Worm (Caenorhabditis elegans): ENCODE results near the gene T05G5.1.

T05G5.1 gene

ce11 chrIII:9701798-9702197 is 41.3 kb downstream of the T05G5.1 start:
- 0 out of 2 replicates have a peak, but pooled peaks have one; percentile 11 for TF ChIP-seq lin-26 (GFP tag; IDR thresholded peaks at IDR 0.05)
- TF ChIP-seq ztf-22 (GFP tag; optimal IDR thresholded peaks at IDR 0.05), result no peak
- TF ChIP-seq nhr-120 (GFP tag; IDR thresholded peaks at IDR 0.05), result 0 out of 2 replicates have a peak, but pooled peaks have one; percentile 33
- TF ChIP-seq unc-62 (GFP tag; optimal IDR thresholded peaks at IDR 0.05), result no peak
- TF ChIP-seq efl-1 (GFP tag; optimal IDR thresholded peaks at IDR 0.05), result no peak
- 0 out of 2 replicates have a peak, but pooled peaks have one; percentile 24 for TF ChIP-seq hmg-20 (GFP tag; IDR thresholded peaks at IDR 0.05)

ce11 chrIII:9700114-9700690 is 42.9 kb downstream of the T05G5.1 start:
- TF ChIP-seq madf-8 (GFP tag; conservative IDR thresholded peaks at IDR 0.05) (no peak), zfh-2 (GFP tag; conservative IDR thresholded peaks at IDR 0.05) (peak; percentile 49; the same call in 1 of the 2 replicates), ceh-40 (GFP tag; IDR thresholded peaks at IDR 0.05) (0 out of 2 replicates have a peak, but pooled peaks have one; percentile 18), hmg-1.2 (GFP tag; IDR thresholded peaks at IDR 0.05) (0 out of 2 replicates have a peak, but pooled peaks have one; percentile 22), ceh-27 (GFP tag; optimal IDR thresholded peaks at IDR 0.05) (peak; percentile 36), nhr-120 (GFP tag; IDR thresholded peaks at IDR 0.05) (no peak), ekl-4 (GFP tag; IDR thresholded peaks at IDR 0.05) (0 out of 2 replicates have a peak, but pooled peaks have one; percentile 17), nfyb-1 (GFP tag; IDR thresholded peaks at IDR 0.05) (0 out of 2 replicates have a peak, but pooled peaks have one; percentile 12), nfya-2 (GFP tag; IDR thresholded peaks at IDR 0.05) (no peak), ztf-6 (GFP tag; IDR thresholded peaks at IDR 0.05) (peak; percentile 45; the same call in 1 of the 2 replicates)

- no peak for TF ChIP-seq let-607 (tag; optimal IDR thresholded peaks at IDR 0.05)
- no peak for TF ChIP-seq snpc-4 (GFP tag; optimal IDR thresholded peaks at IDR 0.05)
- TF ChIP-seq snpc-4 (tag; optimal IDR thresholded peaks at IDR 0.05), result no peak
- TF ChIP-seq hrde-1 (tag; optimal IDR thresholded peaks at IDR 0.05; ENCODE audit: borderline replicate concordance), result no peak
- TF ChIP-seq attf-6 (GFP tag; IDR thresholded peaks at IDR 0.05), result no peak
- no peak for TF ChIP-seq K12H6.12 (tag; optimal IDR thresholded peaks at IDR 0.05)
- no peak for TF ChIP-seq lin-35 (GFP tag; optimal IDR thresholded peaks at IDR 0.05)
- no peak for TF ChIP-seq fkh-3 (tag; optimal IDR thresholded peaks at IDR 0.05)
- TF ChIP-seq F49E8.2 (tag; optimal IDR thresholded peaks at IDR 0.05; ENCODE audit: insufficient read depth), result no peak
- no peak for TF ChIP-seq madf-10 (tag; optimal IDR thresholded peaks at IDR 0.05)
These were observed 43.6 kb downstream of the T05G5.1 start, which contains the start of gene tlk-1 for ce11 chrIII:9699576-9699975. Gene tlk-1 (plus strand): TSS chrIII:9699876.

ce11 chrIII:9698635-9699396 is 44.3 kb downstream of the T05G5.1 start:
- peak; percentile 2 for TF ChIP-seq K12H6.12 (tag; optimal IDR thresholded peaks at IDR 0.05)
- TF ChIP-seq cebp-1 (GFP tag; IDR thresholded peaks at IDR 0.05), result no peak
- peak; percentile 1 for TF ChIP-seq cebp-1 (tag; optimal IDR thresholded peaks at IDR 0.05)
- no peak for TF ChIP-seq him-1 (tag; optimal IDR thresholded peaks at IDR 0.05)
- TF ChIP-seq mel-28 (tag; optimal IDR thresholded peaks at IDR 0.05; ENCODE audit: borderline replicate concordance), result no peak
- TF ChIP-seq ztf-22 (GFP tag; optimal IDR thresholded peaks at IDR 0.05), result no peak
- TF ChIP-seq F22D6.2 (tag; optimal IDR thresholded peaks at IDR 0.05), result no peak
- peak; percentile 53; the same call in 1 of the 2 replicates for TF ChIP-seq hmg-1.2 (GFP tag; IDR thresholded peaks at IDR 0.05)
- TF ChIP-seq nfya-1 (tag; optimal IDR thresholded peaks at IDR 0.05; ENCODE audit: borderline replicate concordance, insufficient read depth), result no peak
- TF ChIP-seq ztf-25 (GFP tag; IDR thresholded peaks at IDR 0.05), result no peak
- peak; percentile 32 for TF ChIP-seq nhr-80 (tag; optimal IDR thresholded peaks at IDR 0.05)
- TF ChIP-seq zfh-2 (GFP tag; conservative IDR thresholded peaks at IDR 0.05), result 0 out of 2 replicates have a peak, but pooled peaks have one; percentile 27

Data from whole organism, young adult.